Worm (Caenorhabditis elegans): ENCODE results near the gene bed-1.

DNA sequence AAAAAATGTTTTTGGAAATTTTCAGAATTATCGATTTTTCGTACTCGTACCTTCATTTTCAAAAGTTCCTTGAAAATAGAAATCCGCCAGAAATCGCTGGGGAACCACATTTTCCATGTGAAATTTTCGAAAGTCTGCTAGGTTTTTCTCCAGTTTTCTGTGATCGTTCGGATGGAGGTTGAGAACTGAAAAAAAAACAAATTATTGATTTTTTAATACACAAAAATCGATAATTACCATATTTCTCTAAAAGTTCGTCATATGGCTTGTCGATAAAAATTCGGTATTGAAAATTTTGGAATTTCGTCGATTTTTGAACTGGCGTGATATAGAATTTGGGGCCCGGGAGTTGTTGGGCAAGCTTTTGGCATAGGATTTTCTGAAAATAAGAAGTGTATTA is 47.9 kb downstream of the bed-1 start:
- TF ChIP-seq nhr-77 (tag; optimal IDR thresholded peaks at IDR 0.05) = no peak
- no peak for TF ChIP-seq snpc-4 (tag; optimal IDR thresholded peaks at IDR 0.05)
- TF ChIP-seq unc-39 (tag; optimal IDR thresholded peaks at IDR 0.05) = no peak
- TF ChIP-seq fos-1 (tag; optimal IDR thresholded peaks at IDR 0.05) = no peak
- TF ChIP-seq pqm-1 (tag; optimal IDR thresholded peaks at IDR 0.05) = no peak
- no peak for TF ChIP-seq nhr-67 (tag; optimal IDR thresholded peaks at IDR 0.05)
- no peak for TF ChIP-seq R02D3.7 (tag; optimal IDR thresholded peaks at IDR 0.05)
- no peak for TF ChIP-seq nhr-237 (tag; optimal IDR thresholded peaks at IDR 0.05)
- no peak for TF ChIP-seq tbx-2 (tag; optimal IDR thresholded peaks at IDR 0.05)
- TF ChIP-seq nfya-1 (tag; optimal IDR thresholded peaks at IDR 0.05; ENCODE audit: insufficient read depth) = no peak
